Worm (Caenorhabditis elegans): ENCODE data around the gene K07H8.2.

K07H8.2 gene

ce11 chrIV:8302648-8303161 lies 11.4 kb downstream of the K07H8.2 start:
- TF ChIP-seq elt-3 (tag; optimal IDR thresholded peaks at IDR 0.05) (no peak), Y55F3AM.14 (GFP tag; optimal IDR thresholded peaks at IDR 0.05) (no peak), ztf-4 (tag; optimal IDR thresholded peaks at IDR 0.05) (no peak), nhr-21 (tag; optimal IDR thresholded peaks at IDR 0.05) (no peak), nhr-10 (tag; optimal IDR thresholded peaks at IDR 0.05) (no peak), nhr-25 (tag; optimal IDR thresholded peaks at IDR 0.05) (peak; percentile 56), R02D3.7 (tag; optimal IDR thresholded peaks at IDR 0.05) (no peak), blmp-1 (tag; optimal IDR thresholded peaks at IDR 0.05; ENCODE audit: insufficient read depth) (peak; percentile 62), lsy-2 (tag; optimal IDR thresholded peaks at IDR 0.05) (no peak), dmd-4 (tag; optimal IDR thresholded peaks at IDR 0.05) (no peak), nhr-12 (tag; optimal IDR thresholded peaks at IDR 0.05) (no peak), nhr-6 (tag; optimal IDR thresholded peaks at IDR 0.05) (no peak), nhr-23 (tag; optimal IDR thresholded peaks at IDR 0.05) (no peak), mbf-1 (tag; optimal IDR thresholded peaks at IDR 0.05) (no peak), elt-1 (tag; optimal IDR thresholded peaks at IDR 0.05) (no peak), fos-1 (tag; optimal IDR thresholded peaks at IDR 0.05) (no peak), ztf-1 (GFP tag; conservative IDR thresholded peaks at IDR 0.05) (no peak)

ce11 chrIV:8303668-8304067 lies 12.3 kb downstream of the K07H8.2 start, which contains the start of gene vha-5:
vha-5 (plus strand) TSS chrIV:8303968.
- TF ChIP-seq ceh-16 (tag; optimal IDR thresholded peaks at IDR 0.05) (no peak), crh-2 (tag; optimal IDR thresholded peaks at IDR 0.05) (no peak), R02D3.7 (tag; optimal IDR thresholded peaks at IDR 0.05) (no peak), sma-3 (GFP tag; optimal IDR thresholded peaks at IDR 0.05) (no peak), sem-4 (tag; optimal IDR thresholded peaks at IDR 0.05) (no peak), egl-27 (tag; optimal IDR thresholded peaks at IDR 0.05) (no peak), ama-1 (optimal IDR thresholded peaks at IDR 0.05) (no peak)

ce11 chrIV:8307408-8307807 lies 16.1 kb downstream of the K07H8.2 start:
- TF ChIP-seq nhr-25 (tag; optimal IDR thresholded peaks at IDR 0.05) (peak; percentile 27), crh-2 (tag; optimal IDR thresholded peaks at IDR 0.05) (no peak), nhr-10 (tag; optimal IDR thresholded peaks at IDR 0.05) (no peak), skn-1 (tag; optimal IDR thresholded peaks at IDR 0.05) (no peak), nhr-12 (tag; optimal IDR thresholded peaks at IDR 0.05) (no peak), mdl-1 (tag; optimal IDR thresholded peaks at IDR 0.05) (no peak)

- TF ChIP-seq sem-4 (tag; optimal IDR thresholded peaks at IDR 0.05) (no peak), sma-9 (GFP tag; optimal IDR thresholded peaks at IDR 0.05) (no peak), sma-9 (tag; optimal IDR thresholded peaks at IDR 0.05) (no peak), mdl-1 (tag; optimal IDR thresholded peaks at IDR 0.05) (no peak), ZK546.5 (tag; optimal IDR thresholded peaks at IDR 0.05) (no peak), elt-3 (tag; optimal IDR thresholded peaks at IDR 0.05) (no peak), sma-3 (GFP tag; optimal IDR thresholded peaks at IDR 0.05) (no peak), zag-1 (tag; optimal IDR thresholded peaks at IDR 0.05) (no peak), egl-27 (tag; optimal IDR thresholded peaks at IDR 0.05) (no peak), aly-2 (tag; optimal IDR thresholded peaks at IDR 0.05) (no peak), nhr-11 (tag; optimal IDR thresholded peaks at IDR 0.05) (no peak), crh-2 (tag; optimal IDR thresholded peaks at IDR 0.05) (no peak), nhr-12 (tag; optimal IDR thresholded peaks at IDR 0.05) (no peak), nhr-6 (tag; optimal IDR thresholded peaks at IDR 0.05) (no peak), R02D3.7 (tag; optimal IDR thresholded peaks at IDR 0.05) (no peak), F13H6.1 (tag; optimal IDR thresholded peaks at IDR 0.05) (no peak), nhr-10 (tag; optimal IDR thresholded peaks at IDR 0.05) (no peak), mbf-1 (tag; optimal IDR thresholded peaks at IDR 0.05) (no peak), nhr-25 (tag; optimal IDR thresholded peaks at IDR 0.05) (no peak), mab-5 (tag; optimal IDR thresholded peaks at IDR 0.05) (no peak), ama-1 (optimal IDR thresholded peaks at IDR 0.05) (no peak)
These were observed 20.8 kb downstream of the K07H8.2 start for ce11 chrIV:8312105-8312504.

ce11 chrIV:8312846-8313245 lies 21.5 kb downstream of the K07H8.2 start, which contains the start of gene F35H10.10:
F35H10.10 (minus strand) TSS chrIV:8312946.
- TF ChIP-seq skn-1 (tag; optimal IDR thresholded peaks at IDR 0.05): no peak
- no peak for TF ChIP-seq Y55F3AM.14 (GFP tag; optimal IDR thresholded peaks at IDR 0.05)
- TF ChIP-seq aly-2 (tag; optimal IDR thresholded peaks at IDR 0.05): no peak
- TF ChIP-seq nhr-12 (tag; optimal IDR thresholded peaks at IDR 0.05): no peak
- no peak for TF ChIP-seq lin-39 (tag; optimal IDR thresholded peaks at IDR 0.05)
- TF ChIP-seq nhr-21 (tag; optimal IDR thresholded peaks at IDR 0.05): no peak
- no peak for TF ChIP-seq mdl-1 (tag; optimal IDR thresholded peaks at IDR 0.05)
- no peak for TF ChIP-seq unc-55 (GFP tag; optimal IDR thresholded peaks at IDR 0.05)
- no peak for TF ChIP-seq C34F6.9 (tag; optimal IDR thresholded peaks at IDR 0.05)
- TF ChIP-seq alr-1 (tag; optimal IDR thresholded peaks at IDR 0.05): no peak
- no peak for TF ChIP-seq nhr-11 (tag; optimal IDR thresholded peaks at IDR 0.05)
- no peak for TF ChIP-seq nhr-25 (tag; optimal IDR thresholded peaks at IDR 0.05)
- no peak for TF ChIP-seq nhr-129 (tag; optimal IDR thresholded peaks at IDR 0.05)
- TF ChIP-seq elt-1 (tag; optimal IDR thresholded peaks at IDR 0.05): no peak
- no peak for TF ChIP-seq nhr-6 (tag; optimal IDR thresholded peaks at IDR 0.05)
